Worm (Caenorhabditis elegans) whole organism, L2 larva: Measurements from ENCODE around the gene C36C9.12.

Experiments
- R02D3.7 ChIP-seq: fragments of 150-350 bp; optimal IDR thresholded peaks from 2 replicates; lab custom pipeline; 2014; ENCODE audit warnings: missing biosample characterization, missing genetic modification characterization
- blmp-1 ChIP-seq: sonication (generic microtip); optimal IDR thresholded peaks from 2 replicates; lab custom pipeline; 2017; ENCODE audit warnings: missing genetic modification characterization, mild to moderate bottlenecking, missing compliant biosample characterization, antibody characterized with exemption, moderate library complexity; ENCODE audit not compliant: insufficient read depth
- ceh-82 ChIP-seq: fragments of 150-350 bp; optimal IDR thresholded peaks from 2 replicates; lab custom pipeline; 2014; ENCODE audit warnings: missing biosample characterization, missing genetic modification characterization
- egl-27 ChIP-seq: sonication (generic microtip); optimal IDR thresholded peaks from 3 replicates; lab custom pipeline; 2017; ENCODE audit warnings: missing biosample characterization, missing genetic modification reagents, missing genetic modification characterization
- elt-3 ChIP-seq: sonication (generic microtip); optimal IDR thresholded peaks from 2 replicates; lab custom pipeline; 2017; ENCODE audit warnings: missing biosample characterization, missing genetic modification characterization
- lin-11 ChIP-seq: fragments of 150-350 bp; sonication (generic microtip); optimal IDR thresholded peaks from 2 replicates; lab custom pipeline; 2014; ENCODE audit warnings: missing biosample characterization, missing genetic modification characterization, inconsistent platforms, mixed read lengths
- mab-5 ChIP-seq: fragments of 150-350 bp; optimal IDR thresholded peaks from 2 replicates; lab custom pipeline; 2014; ENCODE audit warnings: missing biosample characterization, missing genetic modification characterization
- mdl-1 ChIP-seq, 2 experiments: fragments of 150-350 bp in 1 of 2; sonication (generic microtip) in 1 of 2; optimal IDR thresholded peaks; 2 replicates each; lab custom pipeline; 2017; ENCODE audit warnings: missing biosample characterization in 2 of 2, missing genetic modification characterization in 2 of 2
- nhr-12 ChIP-seq: fragments of 150-350 bp; optimal IDR thresholded peaks from 2 replicates; lab custom pipeline; 2014; ENCODE audit warnings: missing biosample characterization, missing genetic modification characterization
- nhr-25 ChIP-seq: fragments of 150-350 bp; sonication (generic microtip); optimal IDR thresholded peaks from 3 replicates; lab custom pipeline; 2014; ENCODE audit warnings: missing biosample characterization, missing genetic modification characterization
- unc-39 ChIP-seq: fragments of 150-350 bp; optimal IDR thresholded peaks from 2 replicates; lab custom pipeline; 2014; ENCODE audit warnings: missing biosample characterization, missing genetic modification characterization
- unc-55 ChIP-seq: fragments of 150-350 bp; sonication (generic microtip); optimal IDR thresholded peaks from 3 replicates; lab custom pipeline; 2014; ENCODE audit warnings: missing biosample characterization, missing genetic modification reagents, missing genetic modification characterization
- ztf-11 ChIP-seq: sonication (generic microtip); optimal IDR thresholded peaks from 2 replicates; lab custom pipeline; 2017; ENCODE audit warnings: missing biosample characterization, missing genetic modification characterization
- ztf-4 ChIP-seq: fragments of 150-350 bp; optimal IDR thresholded peaks from 2 replicates; lab custom pipeline; 2014; ENCODE audit warnings: missing biosample characterization, missing genetic modification characterization

DNA sequence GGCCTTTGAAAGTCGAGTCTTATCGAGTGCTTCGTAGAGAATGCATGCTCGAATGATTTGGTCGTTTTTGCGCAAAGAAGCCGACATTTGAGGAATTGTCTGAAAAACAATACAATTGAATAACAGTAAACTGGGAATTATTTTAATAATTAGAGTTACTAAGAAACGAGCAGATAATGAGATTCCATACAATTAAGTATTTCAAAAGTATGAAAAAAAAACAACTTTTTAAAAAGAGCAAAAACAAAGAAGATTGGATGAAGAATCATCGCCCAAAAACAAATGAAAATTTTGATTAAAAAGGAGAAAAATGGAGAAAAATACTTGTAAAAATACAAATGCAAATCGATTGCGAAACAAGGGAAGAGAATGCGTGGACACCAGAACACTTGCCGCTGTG lies 11.9 kb downstream of the C36C9.12 start, which contains the start of gene fbxa-170:
- TF ChIP-seq blmp-1 (tag; lab: Kevin White, UChicago) (no peak), nhr-25 (no peak), unc-39 (tag; lab: Kevin White, UChicago) (no peak), egl-27 (tag; lab: Kevin White, UChicago) (no peak), R02D3.7 (tag; lab: Kevin White, UChicago) (no peak), mab-5 (tag; lab: Kevin White, UChicago) (no peak), ztf-4 (no peak), unc-55 (GFP tag; lab: Kevin White, UChicago) (no peak), mdl-1 (tag; optimal IDR thresholded peaks at IDR 0.05; lab: Kevin White, UChicago) (no peak), elt-3 (tag; lab: Kevin White, UChicago) (no peak), lin-11 (tag; lab: Kevin White, UChicago) (no peak), ztf-11 (no peak), ceh-82 (tag; lab: Kevin White, UChicago) (no peak), nhr-12 (tag; lab: Kevin White, UChicago) (no peak)
